Worm (Caenorhabditis elegans) whole organism, young adult: ENCODE results near the gene T10D4.1.

Source experiments
- D2030.7 ChIP-seq: fragments of 200-800 bp; sonication (Bioruptor generic); IDR thresholded peaks from 2 replicates; pipeline ENCODE4 v1.3.6; 2022; ENCODE audit warnings: missing genetic modification reagents, missing genetic modification characterization, missing compliant biosample characterization
- F37B4.10 ChIP-seq: fragments of 200-800 bp; sonication (Bioruptor generic); IDR thresholded peaks from 2 replicates; pipeline ENCODE4 v1.3.6; 2022; ENCODE audit warnings: missing genetic modification characterization, missing compliant biosample characterization
- lin-35 ChIP-seq, 3 experiments: fragments of 150-350 bp in 2 of 3; sonication (generic microtip) in 1 of 3; optimal IDR thresholded peaks; 2 replicates each; lab custom pipeline; 2014 to 2018; ENCODE audit warnings: missing biosample characterization in 3 of 3, missing genetic modification characterization in 3 of 3, missing genetic modification reagents in 3 of 3
- lir-1 ChIP-seq: fragments of 200-800 bp; sonication (Bioruptor generic); conservative IDR thresholded peaks from 2 replicates; pipeline ENCODE4 v1.3.6; 2022; ENCODE audit warnings: missing genetic modification reagents, missing genetic modification characterization, missing compliant biosample characterization
- madf-3 ChIP-seq: fragments of 200-800 bp; sonication (Bioruptor generic); IDR thresholded peaks from 2 replicates; pipeline ENCODE4 v1.3.6; 2022; ENCODE audit warnings: missing genetic modification reagents, missing genetic modification characterization, missing compliant biosample characterization
- madf-6 ChIP-seq: fragments of 200-800 bp; sonication (Bioruptor generic); IDR thresholded peaks from 2 replicates; pipeline ENCODE4 v1.3.6; 2022; ENCODE audit warnings: missing genetic modification reagents, missing genetic modification characterization, missing compliant biosample characterization

T10D4.1 gene

ce11 chrII:3198998-3199397 lies 49.1 kb downstream of the T10D4.1 start, which contains the start of gene sri-51:
Gene sri-51, minus strand, starts transcription at chrII:3199098.
- no peak for TF ChIP-seq lin-35 (GFP tag; optimal IDR thresholded peaks at IDR 0.05; lab: Kevin White, UChicago)
- TF ChIP-seq D2030.7 (GFP tag; lab: Robert Waterston, UW): no peak
- no peak for TF ChIP-seq F37B4.10 (GFP tag; lab: Robert Waterston, UW)
- TF ChIP-seq madf-6 (GFP tag; lab: Robert Waterston, UW): no peak
- no peak for TF ChIP-seq madf-3
- TF ChIP-seq lir-1 (GFP tag; lab: Robert Waterston, UW): no peak
